Fruit fly (Drosophila melanogaster) whole organism, embryonic: Measurements from ENCODE around the gene Ttc19.

Experiments
- CG12391 ChIP-seq: fragments of 200-800 bp; sonication (Bioruptor generic); optimal IDR thresholded peaks from 3 replicates; lab custom pipeline; 2018; ENCODE audit warnings: missing biosample characterization, mild to moderate bottlenecking, missing genetic modification characterization, moderate library complexity
- CG13287 ChIP-seq: fragments of 200-800 bp; sonication (Bioruptor generic); IDR thresholded peaks from 2 replicates; pipeline ENCODE4 v1.3.6; 2022; ENCODE audit warnings: missing biosample characterization, missing genetic modification characterization; ENCODE audit not compliant: partially characterized antibody
- CG13624 ChIP-seq: fragments of 200-800 bp; sonication (Bioruptor generic); optimal IDR thresholded peaks from 2 replicates; lab custom pipeline; 2016; ENCODE audit warnings: missing biosample characterization, missing genetic modification characterization
- CG15269 ChIP-seq: fragments of 200-800 bp; sonication (Bioruptor generic); optimal IDR thresholded peaks from 2 replicates; lab custom pipeline; 2018; ENCODE audit warnings: missing biosample characterization, mild to moderate bottlenecking, missing genetic modification characterization, moderate library complexity
- CG17385 ChIP-seq: fragments of 200-800 bp; sonication (Bioruptor generic); optimal IDR thresholded peaks from 3 replicates; lab custom pipeline; 2018; ENCODE audit warnings: missing biosample characterization, mild to moderate bottlenecking, missing genetic modification characterization
- CG2202 ChIP-seq: fragments of 200-800 bp; sonication (Bioruptor generic); optimal IDR thresholded peaks from 2 replicates; lab custom pipeline; 2018; ENCODE audit warnings: missing biosample characterization, mild to moderate bottlenecking, missing genetic modification characterization
- CG2889 ChIP-seq: fragments of 200-800 bp; sonication (Bioruptor generic); IDR thresholded peaks from 3 replicates; pipeline ENCODE4 v1.3.6; 2022; ENCODE audit warnings: missing biosample characterization, missing genetic modification characterization
- CG32772 ChIP-seq: fragments of 200-800 bp; sonication (Bioruptor generic); IDR thresholded peaks from 2 replicates; pipeline ENCODE4 v1.3.6; 2022; ENCODE audit warnings: missing biosample characterization, missing genetic modification characterization
- CG33557 ChIP-seq: fragments of 200-800 bp; sonication (Bioruptor generic); optimal IDR thresholded peaks from 2 replicates; lab custom pipeline; 2019; ENCODE audit warnings: missing biosample characterization, mild to moderate bottlenecking, missing genetic modification characterization, moderate library complexity
- CG4730 ChIP-seq: fragments of 200-800 bp; sonication (Bioruptor generic); IDR thresholded peaks from 2 replicates; pipeline ENCODE4 v1.3.6; 2022; ENCODE audit warnings: missing biosample characterization, missing genetic modification characterization
- CG8281 ChIP-seq: fragments of 200-800 bp; sonication (Bioruptor generic); optimal IDR thresholded peaks from 2 replicates; lab custom pipeline; 2018; ENCODE audit warnings: missing biosample characterization, mild to moderate bottlenecking, missing genetic modification characterization, moderate library complexity
- CG8290 ChIP-seq, 3 experiments: fragments of 200-800 bp; sonication (Bioruptor generic); optimal IDR thresholded peaks; 2 replicates each; lab custom pipeline; 2016 to 2019; ENCODE audit warnings: missing biosample characterization in 3 of 3, missing genetic modification characterization in 3 of 3, mild to moderate bottlenecking in 2 of 3, moderate library complexity in 1 of 3
- CG9817 ChIP-seq: fragments of 200-800 bp; sonication (Bioruptor generic); optimal IDR thresholded peaks from 2 replicates; lab custom pipeline; 2018; ENCODE audit warnings: missing biosample characterization, mild to moderate bottlenecking, missing genetic modification characterization, moderate library complexity
- CG9932 ChIP-seq: fragments of 200-800 bp; sonication (Bioruptor generic); IDR thresholded peaks from 2 replicates; pipeline ENCODE4 v1.3.6; 2022; ENCODE audit warnings: missing biosample characterization, missing genetic modification characterization
- CTCF ChIP-seq: fragments of 200-800 bp; sonication (Bioruptor generic); optimal IDR thresholded peaks from 2 replicates; lab custom pipeline; 2017; ENCODE audit warnings: missing biosample characterization, mild to moderate bottlenecking, missing genetic modification characterization, moderate library complexity
- D19A ChIP-seq: fragments of 200-800 bp; optimal IDR thresholded peaks from 3 replicates; lab custom pipeline; 2019; ENCODE audit warnings: missing biosample characterization, mild to moderate bottlenecking, missing genetic modification characterization, moderate library complexity
- ERR ChIP-seq: fragments of 200-800 bp; sonication (Bioruptor generic); optimal IDR thresholded peaks from 2 replicates; lab custom pipeline; 2016; ENCODE audit warnings: missing biosample characterization, missing genetic modification characterization
- Ets65A ChIP-seq: fragments of 200-800 bp; sonication (Bioruptor generic); peaks from one replicate; lab custom pipeline; 2016; ENCODE audit warnings: missing biosample characterization, missing genetic modification characterization
- Fer3 ChIP-seq: fragments of 200-800 bp; sonication (Bioruptor generic); optimal IDR thresholded peaks from 2 replicates; lab custom pipeline; 2018; ENCODE audit warnings: missing biosample characterization, mild to moderate bottlenecking, missing genetic modification characterization, moderate library complexity
- HmgZ ChIP-seq: fragments of 200-800 bp; sonication (Bioruptor generic); optimal IDR thresholded peaks from 2 replicates; lab custom pipeline; 2018; ENCODE audit warnings: missing biosample characterization, mild to moderate bottlenecking, missing genetic modification characterization
- Hr3 ChIP-seq: fragments of 200-800 bp; sonication (Bioruptor generic); optimal IDR thresholded peaks from 3 replicates; lab custom pipeline; 2016; ENCODE audit warnings: missing biosample characterization, missing genetic modification characterization
- Hr51 ChIP-seq, 2 experiments: fragments of 200-800 bp; sonication (Bioruptor generic); optimal IDR thresholded peaks; 2 replicates in 1 of 2; 3 replicates in 1 of 2; lab custom pipeline; 2016 to 2018; ENCODE audit warnings: missing biosample characterization in 2 of 2, missing genetic modification characterization in 2 of 2, mild to moderate bottlenecking in 1 of 2, moderate library complexity in 1 of 2
- Mad ChIP-seq: fragments of 200-800 bp; sonication (Bioruptor generic); optimal IDR thresholded peaks from 2 replicates; lab custom pipeline; 2016; ENCODE audit warnings: missing biosample characterization, missing genetic modification characterization
- Sox100B ChIP-seq: fragments of 200-800 bp; sonication (Bioruptor generic); optimal IDR thresholded peaks from 3 replicates; lab custom pipeline; 2018; ENCODE audit warnings: missing biosample characterization, mild to moderate bottlenecking, missing genetic modification characterization
- Stat92E ChIP-seq, 3 experiments: fragments of >200 bp in 2 of 3; fragments of 200-800 bp in 1 of 3; sonication (Bioruptor generic) in 1 of 3; optimal IDR thresholded peaks; 2 replicates each; lab custom pipeline; 2017 to 2019; ENCODE audit warnings: missing biosample characterization in 3 of 3, missing genetic modification characterization in 3 of 3, mild to moderate bottlenecking in 1 of 3, moderate library complexity in 1 of 3
- Xbp1 ChIP-seq: fragments of 200-800 bp; sonication (Bioruptor generic); optimal IDR thresholded peaks from 3 replicates; lab custom pipeline; 2016; ENCODE audit warnings: missing biosample characterization, mild to moderate bottlenecking, missing genetic modification characterization
- ab ChIP-seq: fragments of 200-800 bp; sonication (Bioruptor generic); optimal IDR thresholded peaks from 2 replicates; lab custom pipeline; 2016; ENCODE audit warnings: missing biosample characterization, missing genetic modification characterization
- abd-A ChIP-seq: fragments of 200-800 bp; sonication (Bioruptor generic); optimal IDR thresholded peaks from 3 replicates; lab custom pipeline; 2019; ENCODE audit warnings: missing biosample characterization, mild to moderate bottlenecking, missing genetic modification characterization, moderate library complexity
- az2 ChIP-seq: fragments of 200-800 bp; sonication (Bioruptor generic); optimal IDR thresholded peaks from 3 replicates; lab custom pipeline; 2016; ENCODE audit warnings: missing biosample characterization, missing genetic modification characterization
- cato ChIP-seq: fragments of 200-800 bp; sonication (Bioruptor generic); optimal IDR thresholded peaks from 2 replicates; lab custom pipeline; 2016; ENCODE audit warnings: missing biosample characterization, missing genetic modification characterization, borderline replicate concordance
- croc ChIP-seq: fragments of 200-800 bp; sonication (Bioruptor generic); conservative IDR thresholded peaks from 3 replicates; pipeline ENCODE4 v1.3.6; 2022; ENCODE audit warnings: missing biosample characterization, missing genetic modification characterization
- cwo ChIP-seq: fragments of 200-800 bp; sonication (Bioruptor generic); optimal IDR thresholded peaks from 3 replicates; lab custom pipeline; 2017; ENCODE audit warnings: missing biosample characterization, missing genetic modification characterization, mild to moderate bottlenecking, moderate library complexity, missing genetic modification reagents
- dm ChIP-seq: fragments of 200-800 bp; sonication (Bioruptor generic); optimal IDR thresholded peaks from 3 replicates; lab custom pipeline; 2016; ENCODE audit warnings: missing biosample characterization, missing genetic modification characterization
- fd102C ChIP-seq: fragments of 200-800 bp; sonication (Bioruptor generic); optimal IDR thresholded peaks from 2 replicates; lab custom pipeline; 2018; ENCODE audit warnings: missing biosample characterization, mild to moderate bottlenecking, missing genetic modification characterization, moderate library complexity
- gcm ChIP-seq: fragments of 200-800 bp; sonication (Bioruptor generic); optimal IDR thresholded peaks from 2 replicates; lab custom pipeline; 2019; ENCODE audit warnings: missing biosample characterization, mild to moderate bottlenecking, missing genetic modification characterization, moderate library complexity
- her ChIP-seq: fragments of 200-800 bp; sonication (Bioruptor generic); optimal IDR thresholded peaks from 2 replicates; lab custom pipeline; 2016; ENCODE audit warnings: missing biosample characterization, missing genetic modification characterization
- lola ChIP-seq, 3 experiments: fragments of >200 bp in 2 of 3; fragments of 200-800 bp in 1 of 3; sonication (Bioruptor generic) in 1 of 3; optimal IDR thresholded peaks; 2 replicates each; lab custom pipeline; 2017 to 2019; ENCODE audit warnings: missing biosample characterization in 3 of 3, missing genetic modification characterization in 3 of 3, mild to moderate bottlenecking in 1 of 3, moderate library complexity in 1 of 3
- mam ChIP-seq: fragments of 200-800 bp; sonication (Bioruptor generic); optimal IDR thresholded peaks from 3 replicates; lab custom pipeline; 2016; ENCODE audit warnings: missing biosample characterization, missing genetic modification characterization
- org-1 ChIP-seq: fragments of 200-800 bp; sonication (Bioruptor generic); optimal IDR thresholded peaks from 2 replicates; lab custom pipeline; 2017; ENCODE audit warnings: missing biosample characterization, missing genetic modification characterization
- p53 ChIP-seq: fragments of 200-800 bp; sonication (Bioruptor generic); optimal IDR thresholded peaks from 2 replicates; lab custom pipeline; 2016; ENCODE audit warnings: missing biosample characterization, missing genetic modification characterization
- phol ChIP-seq: fragments of 200-800 bp; sonication (Bioruptor generic); optimal IDR thresholded peaks from 3 replicates; lab custom pipeline; 2018; ENCODE audit warnings: missing biosample characterization, mild to moderate bottlenecking, missing genetic modification characterization, moderate library complexity
- ro ChIP-seq: fragments of 200-800 bp; sonication (Bioruptor generic); IDR thresholded peaks from 2 replicates; pipeline ENCODE4 v1.3.6; 2022; ENCODE audit warnings: missing biosample characterization, missing genetic modification characterization
- run ChIP-seq: fragments of 200-800 bp; sonication (Bioruptor generic); optimal IDR thresholded peaks from 3 replicates; lab custom pipeline; 2018; ENCODE audit warnings: missing biosample characterization, mild to moderate bottlenecking, missing genetic modification characterization
- seq ChIP-seq: fragments of 200-800 bp; sonication (Bioruptor generic); IDR thresholded peaks from 2 replicates; pipeline ENCODE4 v1.3.6; 2022; ENCODE audit warnings: missing biosample characterization, missing genetic modification characterization
- shn ChIP-seq: fragments of 200-800 bp; sonication (Bioruptor generic); optimal IDR thresholded peaks from 3 replicates; lab custom pipeline; 2016; ENCODE audit warnings: missing biosample characterization, missing genetic modification characterization
- tap ChIP-seq: fragments of 200-800 bp; optimal IDR thresholded peaks from 3 replicates; lab custom pipeline; 2019; ENCODE audit warnings: missing biosample characterization, mild to moderate bottlenecking, missing genetic modification characterization, moderate library complexity
- tup ChIP-seq: fragments of 200-800 bp; sonication (Bioruptor generic); optimal IDR thresholded peaks from 2 replicates; lab custom pipeline; 2016; ENCODE audit warnings: missing biosample characterization, mild to moderate bottlenecking, missing genetic modification characterization, moderate library complexity
- wdn ChIP-seq: fragments of 200-800 bp; sonication (Bioruptor generic); IDR thresholded peaks from 2 replicates; pipeline ENCODE4 v1.3.6; 2022; ENCODE audit warnings: missing biosample characterization, missing genetic modification characterization

Gene Ttc19

dm6 chr2L:19014032-19014880 is 30.7 kb downstream of the Ttc19 start (continued):
- TF ChIP-seq shn (GFP tag; lab: Kevin White, UChicago) (no peak), CG2889 (no peak), ro (GFP tag; lab: Robert Waterston, UW) (no peak), Mad (no peak), CG12391 (tag; lab: Kevin White, UChicago) (peak; percentile 75), seq (GFP tag; lab: Robert Waterston, UW) (peak; percentile 35; the same call in 1 of the 2 replicates), gcm (peak; percentile 51), p53 (GFP tag; lab: Kevin White, UChicago) (no peak), ERR (GFP tag; lab: Kevin White, UChicago) (no peak), cato (GFP tag; lab: Kevin White, UChicago) (no peak), ab (GFP tag; lab: Kevin White, UChicago) (no peak), CG9817 (tag; lab: Kevin White, UChicago) (peak; percentile 66), run (tag; lab: Kevin White, UChicago) (peak; percentile 59), cwo (GFP tag; lab: Kevin White, UChicago) (peak; percentile 69), CG15269 (tag; lab: Kevin White, UChicago) (peak; percentile 85), abd-A (tag; lab: Kevin White, UChicago) (peak; percentile 96), CG8281 (peak; percentile 59), CG13287 (GFP tag; lab: Robert Waterston, UW) (no peak), CG9932 (GFP tag; lab: Robert Waterston, UW) (peak; percentile 53), Hr51 (GFP tag; optimal IDR thresholded peaks at IDR 0.05; lab: Kevin White, UChicago) (peak in 1 of 2 experiments; percentile 79), croc (peak; percentile 55; the same call in 2 of the 3 replicates), dm (GFP tag; lab: Kevin White, UChicago) (no peak), CG13624 (no peak), Stat92E (GFP tag; optimal IDR thresholded peaks at IDR 0.05; lab: Kevin White, UChicago) (no peak), CG8290 (GFP tag; optimal IDR thresholded peaks at IDR 0.05; lab: Kevin White, UChicago) (no peak), CG8290 (tag; optimal IDR thresholded peaks at IDR 0.05; lab: Kevin White, UChicago) (peak in 1 of 2 experiments; percentile 25), CG2202 (tag; lab: Kevin White, UChicago) (no peak), tap (tag; lab: Kevin White, UChicago) (peak; percentile 62), az2 (GFP tag; lab: Kevin White, UChicago) (peak; percentile 63), Fer3 (tag; lab: Kevin White, UChicago) (peak; percentile 80), phol (peak; percentile 77), fd102C (GFP tag; lab: Kevin White, UChicago) (no peak), CG17385 (GFP tag; lab: Kevin White, UChicago) (peak; percentile 80), Ets65A (GFP tag; lab: Kevin White, UChicago) (peak; percentile 41), D19A (peak; percentile 69), her (GFP tag; lab: Kevin White, UChicago) (no peak), wdn (GFP tag; lab: Robert Waterston, UW) (peak; percentile 42; the same call in 1 of the 2 replicates), Xbp1 (GFP tag; lab: Kevin White, UChicago) (peak; percentile 65), CG33557 (no peak), mam (GFP tag; lab: Kevin White, UChicago) (peak; percentile 20), HmgZ (tag; lab: Kevin White, UChicago) (peak; percentile 46), Hr3 (GFP tag; lab: Kevin White, UChicago) (peak; percentile 50), tup (GFP tag; lab: Kevin White, UChicago) (no peak), CTCF (GFP tag; lab: Kevin White, UChicago) (no peak), Sox100B (GFP tag; lab: Kevin White, UChicago) (peak; percentile 82), org-1 (GFP tag; lab: Kevin White, UChicago) (peak; percentile 78), CG32772 (GFP tag; lab: Robert Waterston, UW) (0 out of 2 replicates have a peak, but pooled peaks have one; percentile 29), CG4730 (GFP tag; lab: Robert Waterston, UW) (peak; percentile 16; the same call in 1 of the 2 replicates), lola (GFP tag; optimal IDR thresholded peaks at IDR 0.05; lab: Kevin White, UChicago) (peak in 1 of 3 experiments; percentile 46)
